Fruit fly (Drosophila melanogaster) whole organism, adult: ENCODE results near the gene Vps4.

ENCODE experiments used
- CG11617 ChIP-seq: fragments of 200-800 bp; sonication (Bioruptor generic); optimal IDR thresholded peaks from 2 replicates; lab custom pipeline; 2017; ENCODE audit warnings: mild to moderate bottlenecking, missing biosample characterization, missing genetic modification reagents, missing genetic modification characterization
- CG12768 ChIP-seq: fragments of 200-800 bp; sonication (Bioruptor generic); optimal IDR thresholded peaks from 2 replicates; lab custom pipeline; 2017; ENCODE audit warnings: missing biosample characterization, missing genetic modification characterization, mild to moderate bottlenecking, moderate library complexity, missing genetic modification reagents
- CG14711 ChIP-seq: fragments of 200-800 bp; sonication (Bioruptor generic); optimal IDR thresholded peaks from 2 replicates; lab custom pipeline; 2018; ENCODE audit warnings: missing biosample characterization, mild to moderate bottlenecking, missing genetic modification characterization, moderate library complexity
- CG1620 ChIP-seq: fragments of 200-800 bp; sonication (Bioruptor generic); optimal IDR thresholded peaks from 2 replicates; lab custom pipeline; 2016; ENCODE audit warnings: missing biosample characterization, missing genetic modification characterization
- CG33017 ChIP-seq: fragments of 200-800 bp; sonication (Bioruptor generic); optimal IDR thresholded peaks from 2 replicates; lab custom pipeline; 2018; ENCODE audit warnings: missing biosample characterization, mild to moderate bottlenecking, missing genetic modification characterization, moderate library complexity
- CG5204 ChIP-seq: fragments of 200-800 bp; sonication (Bioruptor generic); optimal IDR thresholded peaks from 2 replicates; lab custom pipeline; 2016; ENCODE audit warnings: missing biosample characterization, missing genetic modification characterization
- CG7045 ChIP-seq: fragments of 200-800 bp; sonication (Bioruptor generic); optimal IDR thresholded peaks from 2 replicates; lab custom pipeline; 2017; ENCODE audit warnings: missing biosample characterization, mild to moderate bottlenecking, missing genetic modification characterization
- CG7101 ChIP-seq: fragments of 200-800 bp; sonication (Bioruptor generic); optimal IDR thresholded peaks from 2 replicates; lab custom pipeline; 2018; ENCODE audit warnings: missing biosample characterization, mild to moderate bottlenecking, missing genetic modification characterization, moderate library complexity
- Clk ChIP-seq: fragments of 200-800 bp; sonication (Bioruptor generic); optimal IDR thresholded peaks from 2 replicates; lab custom pipeline; 2017; ENCODE audit warnings: missing biosample characterization, missing genetic modification characterization
- Crg-1 ChIP-seq: fragments of 200-800 bp; sonication (Bioruptor generic); optimal IDR thresholded peaks from 2 replicates; lab custom pipeline; 2016; ENCODE audit warnings: missing biosample characterization, missing genetic modification characterization
- Hr96 ChIP-seq: fragments of 200-800 bp; sonication (Bioruptor generic); optimal IDR thresholded peaks from 2 replicates; lab custom pipeline; 2016; ENCODE audit warnings: missing biosample characterization, missing genetic modification characterization
- Mnt ChIP-seq: fragments of 200-800 bp; sonication (Bioruptor generic); optimal IDR thresholded peaks from 2 replicates; lab custom pipeline; 2016; ENCODE audit warnings: missing biosample characterization, mild to moderate bottlenecking, missing genetic modification characterization
- bab1 ChIP-seq: fragments of 200-800 bp; sonication (Bioruptor generic); optimal IDR thresholded peaks from 3 replicates; lab custom pipeline; 2019; ENCODE audit warnings: missing biosample characterization, mild to moderate bottlenecking, missing genetic modification characterization, moderate library complexity
- cic ChIP-seq: fragments of 200-800 bp; sonication (Bioruptor generic); optimal IDR thresholded peaks from 2 replicates; lab custom pipeline; 2017; ENCODE audit warnings: missing biosample characterization, mild to moderate bottlenecking, missing genetic modification characterization, moderate library complexity
- cnc ChIP-seq, 2 experiments: fragments of >200 bp; optimal IDR thresholded peaks; 2 replicates each; lab custom pipeline; 2017
- kay ChIP-seq: fragments of 200-800 bp; sonication (Bioruptor generic); peaks from one replicate; lab custom pipeline; 2016; ENCODE audit warnings: missing biosample characterization, missing genetic modification characterization, borderline replicate concordance
- ovo ChIP-seq: fragments of 200-800 bp; sonication (Bioruptor generic); optimal IDR thresholded peaks from 2 replicates; lab custom pipeline; 2016; ENCODE audit warnings: missing biosample characterization, missing genetic modification characterization
- pad ChIP-seq: fragments of 200-800 bp; sonication (Bioruptor generic); optimal IDR thresholded peaks from 3 replicates; lab custom pipeline; 2017; ENCODE audit warnings: missing biosample characterization, missing genetic modification characterization, mild to moderate bottlenecking, moderate library complexity, missing genetic modification reagents
- tj ChIP-seq: fragments of 200-800 bp; sonication (Bioruptor generic); optimal IDR thresholded peaks from 3 replicates; lab custom pipeline; 2017; ENCODE audit warnings: missing biosample characterization, mild to moderate bottlenecking, missing genetic modification characterization, moderate library complexity
- toe ChIP-seq: fragments of 200-800 bp; sonication (Bioruptor generic); optimal IDR thresholded peaks from 2 replicates; lab custom pipeline; 2016; ENCODE audit warnings: missing biosample characterization, missing genetic modification characterization

Gene Vps4

DNA sequence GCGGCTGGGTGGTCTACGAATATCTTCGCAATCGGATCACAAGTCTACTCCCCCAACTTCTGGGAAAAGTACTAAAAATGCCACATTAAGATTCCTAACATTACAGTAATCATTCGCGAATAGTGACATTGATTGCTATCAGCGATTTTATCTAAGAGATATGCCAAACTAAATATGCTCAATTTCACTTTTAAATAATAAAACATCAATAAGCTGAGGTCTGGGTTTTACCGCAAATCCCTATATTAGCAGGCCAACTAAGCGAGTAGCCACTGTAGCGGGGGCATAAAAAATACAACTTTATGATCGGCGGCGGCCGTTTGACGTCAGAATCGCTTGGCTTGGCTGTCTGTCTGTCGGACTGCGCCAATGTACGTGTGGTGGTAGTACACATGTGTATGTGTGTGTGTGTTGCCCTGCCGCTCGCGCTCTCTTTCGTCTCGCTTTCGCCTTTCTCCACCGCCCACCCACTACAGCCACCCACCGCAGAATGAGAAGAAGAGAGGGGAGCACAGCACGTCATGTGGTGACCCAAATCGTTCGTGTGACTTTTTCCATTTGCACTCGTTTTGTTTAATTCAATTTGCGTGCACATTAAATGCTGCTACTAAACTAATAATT, 27.1 kb upstream of the Vps4 start:
- TF ChIP-seq Hr96 (GFP tag; lab: Kevin White, UChicago): peak; percentile 97
- peak; percentile 84 for TF ChIP-seq pad (GFP tag; lab: Kevin White, UChicago)
- TF ChIP-seq cic (GFP tag; lab: Kevin White, UChicago): peak; percentile 57
- peak; percentile 91 for TF ChIP-seq CG14711
- TF ChIP-seq cnc (optimal IDR thresholded peaks at IDR 0.05; lab: Kevin White, UChicago): no peak
- peak; percentile 90 for TF ChIP-seq toe (GFP tag; lab: Kevin White, UChicago)
- peak; percentile 94 for TF ChIP-seq Mnt (GFP tag; lab: Kevin White, UChicago)
- TF ChIP-seq CG33017 (tag; lab: Kevin White, UChicago): peak; percentile 94
- peak; percentile 80 for TF ChIP-seq Clk (GFP tag; lab: Kevin White, UChicago)
- peak; percentile 84 for TF ChIP-seq tj
- peak; percentile 90 for TF ChIP-seq CG7045
- TF ChIP-seq ovo (GFP tag; lab: Kevin White, UChicago): peak; percentile 44
- peak; percentile 94 for TF ChIP-seq Crg-1 (GFP tag; lab: Kevin White, UChicago)
- peak; percentile 87 for TF ChIP-seq bab1 (GFP tag; lab: Kevin White, UChicago)
- TF ChIP-seq CG12768 (GFP tag; lab: Kevin White, UChicago): peak; percentile 90
- TF ChIP-seq CG11617 (GFP tag; lab: Kevin White, UChicago): peak; percentile 89
- TF ChIP-seq kay (GFP tag; lab: Kevin White, UChicago): peak; percentile 85
- peak; percentile 90 for TF ChIP-seq CG5204 (GFP tag; lab: Kevin White, UChicago)
- peak; percentile 89 for TF ChIP-seq CG1620 (GFP tag; lab: Kevin White, UChicago)
- TF ChIP-seq CG7101 (tag; lab: Kevin White, UChicago): peak; percentile 98

dm6 chrX:17881138-17882121, 26.1 kb upstream of the Vps4 start:
- TF ChIP-seq bab1 (GFP tag; lab: Kevin White, UChicago) (peak; percentile 81), tj (peak; percentile 84), CG1620 (GFP tag; lab: Kevin White, UChicago) (peak; percentile 33), Crg-1 (GFP tag; lab: Kevin White, UChicago) (peak; percentile 24), CG12768 (GFP tag; lab: Kevin White, UChicago) (no peak), cnc (optimal IDR thresholded peaks at IDR 0.05; lab: Kevin White, UChicago) (no peak), CG5204 (GFP tag; lab: Kevin White, UChicago) (peak; percentile 41), ovo (GFP tag; lab: Kevin White, UChicago) (peak; percentile 7), CG33017 (tag; lab: Kevin White, UChicago) (peak; percentile 40), pad (GFP tag; lab: Kevin White, UChicago) (peak; percentile 45), kay (GFP tag; lab: Kevin White, UChicago) (peak; percentile 50), CG7045 (no peak), Hr96 (GFP tag; lab: Kevin White, UChicago) (no peak), CG14711 (peak; percentile 69), CG7101 (tag; lab: Kevin White, UChicago) (peak; percentile 73), Mnt (GFP tag; lab: Kevin White, UChicago) (peak; percentile 18)

- TF ChIP-seq CG7045: no peak
- TF ChIP-seq CG12768 (GFP tag; lab: Kevin White, UChicago): no peak
- TF ChIP-seq pad (GFP tag; lab: Kevin White, UChicago): no peak
- no peak for TF ChIP-seq ovo (GFP tag; lab: Kevin White, UChicago)
- no peak for TF ChIP-seq toe (GFP tag; lab: Kevin White, UChicago)
- TF ChIP-seq cic (GFP tag; lab: Kevin White, UChicago): no peak
- TF ChIP-seq bab1 (GFP tag; lab: Kevin White, UChicago): no peak
- TF ChIP-seq Mnt (GFP tag; lab: Kevin White, UChicago): no peak
- no peak for TF ChIP-seq Crg-1 (GFP tag; lab: Kevin White, UChicago)
- no peak for TF ChIP-seq CG33017 (tag; lab: Kevin White, UChicago)
- TF ChIP-seq CG1620 (GFP tag; lab: Kevin White, UChicago): no peak
- no peak for TF ChIP-seq CG5204 (GFP tag; lab: Kevin White, UChicago)
These were observed 24.7 kb upstream of the Vps4 start for dm6 chrX:17882769-17883168.

- TF ChIP-seq CG7045 (no peak), CG12768 (GFP tag; lab: Kevin White, UChicago) (no peak), tj (no peak), Mnt (GFP tag; lab: Kevin White, UChicago) (no peak), CG11617 (GFP tag; lab: Kevin White, UChicago) (no peak), pad (GFP tag; lab: Kevin White, UChicago) (no peak), CG5204 (GFP tag; lab: Kevin White, UChicago) (no peak), Hr96 (GFP tag; lab: Kevin White, UChicago) (no peak), CG14711 (no peak), toe (GFP tag; lab: Kevin White, UChicago) (no peak), CG7101 (tag; lab: Kevin White, UChicago) (no peak), bab1 (GFP tag; lab: Kevin White, UChicago) (no peak)
These were observed 24.1 kb upstream of the Vps4 start, which contains the start of gene CG12985 for dm6 chrX:17883418-17883817. CG12985 (plus strand) TSS chrX:17883718.

dm6 chrX:17884567-17884966, 22.9 kb upstream of the Vps4 start:
- TF ChIP-seq toe (GFP tag; lab: Kevin White, UChicago): no peak
- no peak for TF ChIP-seq CG5204 (GFP tag; lab: Kevin White, UChicago)
- no peak for TF ChIP-seq kay (GFP tag; lab: Kevin White, UChicago)
- no peak for TF ChIP-seq CG14711
- TF ChIP-seq CG12768 (GFP tag; lab: Kevin White, UChicago): no peak
- no peak for TF ChIP-seq cnc (optimal IDR thresholded peaks at IDR 0.05; lab: Kevin White, UChicago)
- TF ChIP-seq bab1 (GFP tag; lab: Kevin White, UChicago): no peak
- no peak for TF ChIP-seq Mnt (GFP tag; lab: Kevin White, UChicago)
- no peak for TF ChIP-seq CG7045
- TF ChIP-seq Crg-1 (GFP tag; lab: Kevin White, UChicago): no peak
- no peak for TF ChIP-seq ovo (GFP tag; lab: Kevin White, UChicago)
- TF ChIP-seq CG33017 (tag; lab: Kevin White, UChicago): no peak
- no peak for TF ChIP-seq CG7101 (tag; lab: Kevin White, UChicago)
